Worm (Caenorhabditis elegans) whole organism, L1 larva: Measurements from ENCODE around the gene C56G2.5.

Experiments
- egl-27 ChIP-seq, 2 experiments: fragments of 150-350 bp in 1 of 2; sonication (generic microtip); optimal IDR thresholded peaks; 3 replicates each; lab custom pipeline; 2017 to 2018; ENCODE audit warnings: missing biosample characterization in 2 of 2, missing genetic modification characterization in 2 of 2, missing genetic modification reagents in 2 of 2
- lin-13 ChIP-seq: fragments of 150-350 bp; optimal IDR thresholded peaks from 2 replicates; lab custom pipeline; 2014; ENCODE audit warnings: missing biosample characterization, missing genetic modification reagents, missing genetic modification characterization
- nhr-77 ChIP-seq: fragments of 150-350 bp; optimal IDR thresholded peaks from 2 replicates; lab custom pipeline; 2014; ENCODE audit warnings: missing biosample characterization, missing genetic modification characterization
- pqm-1 ChIP-seq: sonication (generic microtip); optimal IDR thresholded peaks from 3 replicates; lab custom pipeline; 2017; ENCODE audit warnings: missing biosample characterization, missing genetic modification characterization
- sup-37 ChIP-seq: fragments of 200-800 bp; sonication (Bioruptor generic); optimal IDR thresholded peaks from 2 replicates; lab custom pipeline; 2018; ENCODE audit warnings: mild to moderate bottlenecking, missing genetic modification characterization, missing compliant biosample characterization
- ztf-11 ChIP-seq, 2 experiments: sonication (generic microtip); optimal IDR thresholded peaks; 2 replicates each; lab custom pipeline; 2016 to 2017; ENCODE audit warnings: missing genetic modification characterization in 2 of 2, missing biosample characterization in 1 of 2, missing compliant biosample characterization in 1 of 2

- no peak for TF ChIP-seq sup-37 (GFP tag; lab: Kevin White, UChicago)
- TF ChIP-seq ztf-11 (tag; optimal IDR thresholded peaks at IDR 0.05; lab: Kevin White, UChicago), result no peak
- no peak for TF ChIP-seq pqm-1 (tag; lab: Kevin White, UChicago)
- TF ChIP-seq nhr-77 (tag; lab: Kevin White, UChicago), result no peak
- no peak for TF ChIP-seq lin-13 (GFP tag; lab: Kevin White, UChicago)
- TF ChIP-seq egl-27 (tag; optimal IDR thresholded peaks at IDR 0.05; lab: Kevin White, UChicago), result no peak
Measured at ce11 chrIII:6351438-6351837, 27.4 kb upstream of the C56G2.5 start.
